Fruit fly (Drosophila melanogaster) whole organism, embryonic: ENCODE data around the gene CG7650.

Experiments used
- BEAF-32 ChIP-seq: fragments of 200-800 bp; sonication (Bioruptor generic); optimal IDR thresholded peaks from 3 replicates; lab custom pipeline; 2017; ENCODE audit warnings: missing biosample characterization, missing genetic modification characterization, mild to moderate bottlenecking, moderate library complexity, missing genetic modification reagents
- CG10209 ChIP-seq: fragments of 200-800 bp; sonication (Bioruptor generic); optimal IDR thresholded peaks from 3 replicates; lab custom pipeline; 2017; ENCODE audit warnings: missing biosample characterization, mild to moderate bottlenecking, missing genetic modification characterization, missing genetic modification reagents
- CG10267 ChIP-seq: fragments of 200-800 bp; sonication (Bioruptor generic); optimal IDR thresholded peaks from 2 replicates; lab custom pipeline; 2018; ENCODE audit warnings: missing biosample characterization, mild to moderate bottlenecking, missing genetic modification characterization, moderate library complexity
- CG10565 ChIP-seq: fragments of 200-800 bp; sonication (Bioruptor generic); optimal IDR thresholded peaks from 3 replicates; lab custom pipeline; 2016; ENCODE audit warnings: missing biosample characterization, mild to moderate bottlenecking, missing genetic modification characterization
- CG11085 ChIP-seq: fragments of 200-800 bp; sonication (Bioruptor generic); IDR thresholded peaks from 2 replicates; pipeline ENCODE4 v1.3.6; 2022; ENCODE audit warnings: missing biosample characterization, missing genetic modification characterization
- CG11398 ChIP-seq: fragments of 200-800 bp; sonication (Bioruptor generic); optimal IDR thresholded peaks from 2 replicates; lab custom pipeline; 2016; ENCODE audit warnings: missing biosample characterization, missing genetic modification characterization
- CG11695 ChIP-seq: fragments of 200-800 bp; sonication (Bioruptor generic); IDR thresholded peaks from 3 replicates; pipeline ENCODE4 v1.3.6; 2022; ENCODE audit warnings: missing biosample characterization, missing genetic modification characterization
- CG11723 ChIP-seq: fragments of 200-800 bp; sonication (Bioruptor generic); optimal IDR thresholded peaks from 2 replicates; lab custom pipeline; 2017; ENCODE audit warnings: missing biosample characterization, mild to moderate bottlenecking, missing genetic modification characterization
- CG12769 ChIP-seq: fragments of 200-800 bp; sonication (Bioruptor generic); optimal IDR thresholded peaks from 2 replicates; lab custom pipeline; 2019; ENCODE audit warnings: missing biosample characterization, mild to moderate bottlenecking, missing genetic modification characterization, moderate library complexity
- CG13894 ChIP-seq: fragments of 200-800 bp; sonication (Bioruptor generic); optimal IDR thresholded peaks from 3 replicates; lab custom pipeline; 2018; ENCODE audit warnings: missing biosample characterization, mild to moderate bottlenecking, missing genetic modification characterization, moderate library complexity
- CG16813 ChIP-seq: fragments of 200-800 bp; sonication (Bioruptor generic); IDR thresholded peaks from 3 replicates; pipeline ENCODE4 v1.3.6; 2022; ENCODE audit warnings: missing biosample characterization, missing genetic modification characterization; ENCODE audit not compliant: partially characterized antibody
- CG2116 ChIP-seq: fragments of 200-800 bp; sonication (Bioruptor generic); optimal IDR thresholded peaks from 3 replicates; lab custom pipeline; 2018; ENCODE audit warnings: missing biosample characterization, mild to moderate bottlenecking, missing genetic modification characterization
- CG31224 ChIP-seq: fragments of 200-800 bp; sonication (Bioruptor generic); IDR thresholded peaks from 2 replicates; pipeline ENCODE4 v1.3.6; 2022; ENCODE audit warnings: missing biosample characterization, missing genetic modification characterization
- CG31388 ChIP-seq: fragments of 200-800 bp; sonication (Bioruptor generic); optimal IDR thresholded peaks from 2 replicates; lab custom pipeline; 2016; ENCODE audit warnings: missing biosample characterization, missing genetic modification characterization
- CG32767 ChIP-seq: fragments of 200-800 bp; sonication (Bioruptor generic); IDR thresholded peaks from 2 replicates; pipeline ENCODE4 v1.3.6; 2022; ENCODE audit warnings: missing biosample characterization, missing genetic modification characterization
- CG42726 ChIP-seq: fragments of 200-800 bp; sonication (Bioruptor generic); IDR thresholded peaks from 2 replicates; pipeline ENCODE4 v1.3.6; 2022; ENCODE audit warnings: missing biosample characterization, missing genetic modification characterization; ENCODE audit not compliant: partially characterized antibody
- CG4424 ChIP-seq: fragments of 200-800 bp; sonication (Bioruptor generic); optimal IDR thresholded peaks from 3 replicates; lab custom pipeline; 2016; ENCODE audit warnings: missing biosample characterization, missing genetic modification characterization
- CG6175 ChIP-seq: fragments of 200-800 bp; sonication (Bioruptor generic); IDR thresholded peaks from 3 replicates; pipeline ENCODE4 v1.3.6; 2022; ENCODE audit warnings: missing biosample characterization, missing genetic modification characterization
- CG6272 ChIP-seq: fragments of 200-800 bp; sonication (Bioruptor generic); IDR thresholded peaks from 2 replicates; pipeline ENCODE4 v1.3.6; 2022; ENCODE audit warnings: missing biosample characterization, missing genetic modification characterization
- CG6654 ChIP-seq: fragments of 200-800 bp; sonication (Bioruptor generic); optimal IDR thresholded peaks from 2 replicates; lab custom pipeline; 2017; ENCODE audit warnings: missing biosample characterization, mild to moderate bottlenecking, missing genetic modification characterization
- CG7372 ChIP-seq: fragments of 200-800 bp; sonication (Bioruptor generic); IDR thresholded peaks from 2 replicates; pipeline ENCODE4 v1.3.6; 2022; ENCODE audit warnings: missing biosample characterization, missing genetic modification characterization
- CG7839 ChIP-seq: fragments of 200-800 bp; sonication (Bioruptor generic); optimal IDR thresholded peaks from 3 replicates; lab custom pipeline; 2018; ENCODE audit warnings: missing biosample characterization, mild to moderate bottlenecking, missing genetic modification characterization, moderate library complexity
- CG8388 ChIP-seq: fragments of 200-800 bp; sonication (Bioruptor generic); optimal IDR thresholded peaks from 2 replicates; lab custom pipeline; 2019; ENCODE audit warnings: missing biosample characterization, mild to moderate bottlenecking, missing genetic modification characterization, moderate library complexity
- Deaf1 ChIP-seq: fragments of 200-800 bp; optimal IDR thresholded peaks from 3 replicates; lab custom pipeline; 2019; ENCODE audit warnings: missing biosample characterization, mild to moderate bottlenecking, missing genetic modification characterization, moderate library complexity
- E2f1 ChIP-seq: fragments of 200-800 bp; sonication (Bioruptor generic); IDR thresholded peaks from 2 replicates; pipeline ENCODE4 v1.3.6; 2022; ENCODE audit warnings: missing biosample characterization, missing genetic modification characterization
- Fer1 ChIP-seq: fragments of 200-800 bp; sonication (Bioruptor generic); optimal IDR thresholded peaks from 2 replicates; lab custom pipeline; 2017; ENCODE audit warnings: missing biosample characterization, mild to moderate bottlenecking, missing genetic modification characterization
- Hmx ChIP-seq: fragments of 200-800 bp; sonication (Bioruptor generic); optimal IDR thresholded peaks from 2 replicates; lab custom pipeline; 2016; ENCODE audit warnings: missing biosample characterization, missing genetic modification characterization
- Sox102F ChIP-seq: fragments of 200-800 bp; sonication (Bioruptor generic); optimal IDR thresholded peaks from 2 replicates; lab custom pipeline; 2018; ENCODE audit warnings: missing biosample characterization, mild to moderate bottlenecking, missing genetic modification characterization, moderate library complexity
- Sry-δ ChIP-seq: fragments of 200-800 bp; sonication (Bioruptor generic); optimal IDR thresholded peaks from 2 replicates; lab custom pipeline; 2016; ENCODE audit warnings: missing biosample characterization, missing genetic modification characterization
- chm ChIP-seq: fragments of 200-800 bp; sonication (Bioruptor generic); IDR thresholded peaks from 2 replicates; pipeline ENCODE4 v1.3.6; 2022; ENCODE audit warnings: missing biosample characterization, missing genetic modification characterization
- ci ChIP-seq: fragments of 200-800 bp; sonication (Bioruptor generic); IDR thresholded peaks from 3 replicates; pipeline ENCODE4 v1.3.6; 2022; ENCODE audit warnings: missing biosample characterization, missing genetic modification characterization
- dysf ChIP-seq: fragments of 200-800 bp; sonication (Bioruptor generic); IDR thresholded peaks from 3 replicates; pipeline ENCODE4 v1.3.6; 2022; ENCODE audit warnings: missing biosample characterization, missing genetic modification characterization
- exex ChIP-seq: fragments of 200-800 bp; sonication (Bioruptor generic); optimal IDR thresholded peaks from 4 replicates; lab custom pipeline; 2018; ENCODE audit warnings: missing biosample characterization, mild to moderate bottlenecking, missing genetic modification characterization, moderate library complexity
- fd64A ChIP-seq: fragments of 200-800 bp; sonication (Bioruptor generic); optimal IDR thresholded peaks from 3 replicates; lab custom pipeline; 2018; ENCODE audit warnings: missing biosample characterization, mild to moderate bottlenecking, missing genetic modification characterization
- ftz-f1 ChIP-seq: fragments of 200-800 bp; sonication (Bioruptor generic); optimal IDR thresholded peaks from 2 replicates; lab custom pipeline; 2016; ENCODE audit warnings: missing biosample characterization, missing genetic modification characterization
- grau ChIP-seq: fragments of 200-800 bp; optimal IDR thresholded peaks from 3 replicates; lab custom pipeline; 2019; ENCODE audit warnings: missing biosample characterization, mild to moderate bottlenecking, missing genetic modification characterization, moderate library complexity
- gsb ChIP-seq: fragments of 200-800 bp; sonication (Bioruptor generic); IDR thresholded peaks from 2 replicates; pipeline ENCODE4 v1.3.6; 2022; ENCODE audit warnings: missing biosample characterization, missing genetic modification characterization
- gsb-n ChIP-seq: fragments of 200-800 bp; sonication (Bioruptor generic); optimal IDR thresholded peaks from 3 replicates; lab custom pipeline; 2018; ENCODE audit warnings: missing biosample characterization, mild to moderate bottlenecking, missing genetic modification characterization
- hkb ChIP-seq, 2 experiments: fragments of 200-800 bp in 1 of 2; fragments of >200 bp in 1 of 2; sonication (Bioruptor generic) in 1 of 2; IDR thresholded peaks in 1 of 2; optimal IDR thresholded peaks in 1 of 2; 2 replicates each; pipeline versions ENCODE4 v1.3.6 to Lab custom; 2017 to 2022; ENCODE audit warnings: missing biosample characterization in 1 of 2, missing genetic modification characterization in 1 of 2
- jigr1 ChIP-seq: fragments of 200-800 bp; sonication (Bioruptor generic); IDR thresholded peaks from 3 replicates; pipeline ENCODE4 v1.3.6; 2022; ENCODE audit warnings: missing biosample characterization, missing genetic modification characterization
- kni ChIP-seq: fragments of 200-800 bp; sonication (Bioruptor generic); optimal IDR thresholded peaks from 3 replicates; lab custom pipeline; 2017; ENCODE audit warnings: mild to moderate bottlenecking, missing biosample characterization, missing genetic modification reagents, missing genetic modification characterization
- pho ChIP-seq: fragments of 200-800 bp; sonication (Bioruptor generic); optimal IDR thresholded peaks from 2 replicates; lab custom pipeline; 2016; ENCODE audit warnings: missing biosample characterization, missing genetic modification characterization
- psq ChIP-seq: fragments of 200-800 bp; sonication (Bioruptor generic); optimal IDR thresholded peaks from 2 replicates; lab custom pipeline; 2017; ENCODE audit warnings: missing biosample characterization, missing genetic modification characterization
- pzg ChIP-seq: fragments of 200-800 bp; sonication (Bioruptor generic); optimal IDR thresholded peaks from 3 replicates; lab custom pipeline; 2018; ENCODE audit warnings: missing biosample characterization, mild to moderate bottlenecking, missing genetic modification characterization, moderate library complexity
- sc ChIP-seq, 3 experiments: fragments of >200 bp in 2 of 3; fragments of 200-800 bp in 1 of 3; sonication (Bioruptor generic) in 1 of 3; optimal IDR thresholded peaks; 2 replicates in 2 of 3; 3 replicates in 1 of 3; lab custom pipeline; 2017; ENCODE audit warnings: mild to moderate bottlenecking in 1 of 3, missing biosample characterization in 1 of 3, missing genetic modification characterization in 1 of 3, missing genetic modification reagents in 1 of 3
- sens ChIP-seq: fragments of 200-800 bp; sonication (Bioruptor generic); peaks from one replicate; lab custom pipeline; 2016; ENCODE audit warnings: missing biosample characterization, missing genetic modification characterization
- ssp ChIP-seq: fragments of 200-800 bp; sonication (Bioruptor generic); IDR thresholded peaks from 2 replicates; pipeline ENCODE4 v1.3.6; 2022; ENCODE audit warnings: missing biosample characterization, missing genetic modification characterization
- ttk ChIP-seq: fragments of 200-800 bp; sonication (Bioruptor generic); IDR thresholded peaks from 2 replicates; pipeline ENCODE4 v2.1.2; 2022; ENCODE audit warnings: missing biosample characterization, missing genetic modification characterization
- twi ChIP-seq: fragments of 200-800 bp; optimal IDR thresholded peaks from 2 replicates; lab custom pipeline; 2019; ENCODE audit warnings: missing biosample characterization, mild to moderate bottlenecking, missing genetic modification characterization, moderate library complexity
- vfl ChIP-seq: fragments of 200-800 bp; sonication (Bioruptor generic); optimal IDR thresholded peaks from 2 replicates; lab custom pipeline; 2016; ENCODE audit warnings: missing biosample characterization, missing genetic modification characterization

CG7650 gene

dm6 chr3L:15595175-15595724 is 14.9 kb downstream of the CG7650 start (continued):
- TF ChIP-seq Hmx (GFP tag; lab: Kevin White, UChicago) = no peak
- TF ChIP-seq CG2116 (GFP tag; lab: Kevin White, UChicago) = no peak
- TF ChIP-seq pzg (GFP tag; lab: Kevin White, UChicago) = no peak
- TF ChIP-seq CG32767 (GFP tag; lab: Robert Waterston, UW) = no peak
- TF ChIP-seq CG10267 (tag; lab: Kevin White, UChicago) = no peak
- no peak for TF ChIP-seq CG4424 (GFP tag; lab: Kevin White, UChicago)
- no peak for TF ChIP-seq Fer1 (GFP tag; lab: Kevin White, UChicago)
- TF ChIP-seq CG8388 (GFP tag; lab: Kevin White, UChicago) = peak; percentile 3
- no peak for TF ChIP-seq jigr1 (GFP tag; lab: Robert Waterston, UW)
- TF ChIP-seq sc (optimal IDR thresholded peaks at IDR 0.05; lab: Kevin White, UChicago) = no peak
- no peak for TF ChIP-seq sc (GFP tag; optimal IDR thresholded peaks at IDR 0.05; lab: Kevin White, UChicago)
- TF ChIP-seq exex (tag; lab: Kevin White, UChicago) = no peak
- no peak for TF ChIP-seq pho
- TF ChIP-seq dysf (GFP tag; lab: Robert Waterston, UW) = no peak
- TF ChIP-seq sens (GFP tag; lab: Kevin White, UChicago) = peak; percentile 68
- no peak for TF ChIP-seq CG13894
- no peak for TF ChIP-seq vfl (GFP tag; lab: Kevin White, UChicago)
- TF ChIP-seq kni (GFP tag; lab: Kevin White, UChicago) = no peak
- TF ChIP-seq gsb (GFP tag; lab: Robert Waterston, UW) = no peak
- no peak for TF ChIP-seq Deaf1
- no peak for TF ChIP-seq BEAF-32
- peak; percentile 23 for TF ChIP-seq grau (tag; lab: Kevin White, UChicago)
- no peak for TF ChIP-seq E2f1
- no peak for TF ChIP-seq CG42726 (GFP tag; lab: Robert Waterston, UW)
- TF ChIP-seq CG6272 = no peak
- no peak for TF ChIP-seq psq (GFP tag; lab: Kevin White, UChicago)
- no peak for TF ChIP-seq Sry-δ (GFP tag; lab: Kevin White, UChicago)
- TF ChIP-seq CG11398 (GFP tag; lab: Kevin White, UChicago) = no peak
- TF ChIP-seq CG6654 (GFP tag; lab: Kevin White, UChicago) = no peak
- no peak for TF ChIP-seq CG16813 (GFP tag; lab: Robert Waterston, UW)
- no peak for TF ChIP-seq CG10565
- TF ChIP-seq CG31388 (GFP tag; lab: Kevin White, UChicago) = no peak
- TF ChIP-seq Sox102F (GFP tag; lab: Kevin White, UChicago) = peak; percentile 14
- TF ChIP-seq CG6175 (GFP tag; lab: Robert Waterston, UW) = no peak
- no peak for TF ChIP-seq ftz-f1 (GFP tag; lab: Kevin White, UChicago)
- peak; percentile 5 for TF ChIP-seq CG12769 (tag; lab: Kevin White, UChicago)
- TF ChIP-seq CG31224 (GFP tag; lab: Robert Waterston, UW) = no peak
- peak; percentile 23 for TF ChIP-seq twi (tag; lab: Kevin White, UChicago)
- TF ChIP-seq CG11695 = no peak
- 0 out of 3 replicates have a peak, but pooled peaks have one; percentile 39 for TF ChIP-seq ci (GFP tag; lab: Robert Waterston, UW)
- no peak for TF ChIP-seq gsb-n (tag; lab: Kevin White, UChicago)
- no peak for TF ChIP-seq CG11085
- no peak for TF ChIP-seq hkb (optimal IDR thresholded peaks at IDR 0.05; lab: Kevin White, UChicago)
- 0 out of 2 replicates have a peak, but pooled peaks have one; percentile 10 for TF ChIP-seq hkb (GFP tag; IDR thresholded peaks at IDR 0.05; lab: Robert Waterston, UW)
- no peak for TF ChIP-seq ttk (GFP tag; lab: Robert Waterston, UW)
- no peak for TF ChIP-seq CG7372
- TF ChIP-seq ssp (GFP tag; lab: Robert Waterston, UW) = no peak
- TF ChIP-seq CG10209 = no peak
- peak; percentile 21 for TF ChIP-seq CG7839 (tag; lab: Kevin White, UChicago)
- 0 out of 2 replicates have a peak, but pooled peaks have one; percentile 20 for TF ChIP-seq chm (GFP tag; lab: Robert Waterston, UW)
- TF ChIP-seq CG11723 = no peak
- TF ChIP-seq fd64A (GFP tag; lab: Kevin White, UChicago) = no peak
